Fruit fly (Drosophila melanogaster): ENCODE results near the gene Ets96B.
A peak's percentile ranks its signal among the peaks of the same experiment; 100 is the strongest.

Gene Ets96B

dm6 chr3R:24809576-24810279 lies 21.9 kb downstream of the Ets96B start (continued):
- peak; percentile 17 for TF ChIP-seq gro (GFP tag; optimal IDR thresholded peaks at IDR 0.05)
- TF ChIP-seq fd96Cb (tag; optimal IDR thresholded peaks at IDR 0.05): no peak
- TF ChIP-seq CG1233 (GFP tag; optimal IDR thresholded peaks at IDR 0.05): peak; percentile 74
- peak; percentile 41 for TF ChIP-seq org-1 (GFP tag; optimal IDR thresholded peaks at IDR 0.05)
- TF ChIP-seq ro (GFP tag; IDR thresholded peaks at IDR 0.05): no peak
- TF ChIP-seq nerfin-1 (tag; optimal IDR thresholded peaks at IDR 0.05): peak; percentile 52
- no peak for TF ChIP-seq CG2199 (GFP tag; IDR thresholded peaks at IDR 0.05)
- no peak for TF ChIP-seq Side (GFP tag; optimal IDR thresholded peaks at IDR 0.05)
- TF ChIP-seq row (GFP tag; IDR thresholded peaks at IDR 0.05): 0 out of 3 replicates have a peak, but pooled peaks have one; percentile 7
- peak; percentile 65 for TF ChIP-seq CG13296 (GFP tag; optimal IDR thresholded peaks at IDR 0.05)
- no peak for TF ChIP-seq pho (GFP tag; optimal IDR thresholded peaks at IDR 0.05)
- no peak for TF ChIP-seq Ets65A (GFP tag)
- no peak for TF ChIP-seq Hr51 (GFP tag; optimal IDR thresholded peaks at IDR 0.05)
- no peak for TF ChIP-seq CG9609 (GFP tag; optimal IDR thresholded peaks at IDR 0.05)
- TF ChIP-seq Hr78 (GFP tag; optimal IDR thresholded peaks at IDR 0.05): peak in 1 of 2 experiments; percentile 33
- no peak for TF ChIP-seq CG9215 (GFP tag; IDR thresholded peaks at IDR 0.05)
- TF ChIP-seq hth (optimal IDR thresholded peaks at IDR 0.05): no peak
- peak; percentile 41 for TF ChIP-seq Spps (tag; optimal IDR thresholded peaks at IDR 0.05)
- peak in 1 of 2 experiments; percentile 71 for TF ChIP-seq Pdp1 (GFP tag; optimal IDR thresholded peaks at IDR 0.05)
- TF ChIP-seq CG7928 (GFP tag; optimal IDR thresholded peaks at IDR 0.05): peak; percentile 3
- no peak for TF ChIP-seq CG34224 (GFP tag; IDR thresholded peaks at IDR 0.05; ENCODE audit: partially characterized antibody)
- TF ChIP-seq CG11247 (GFP tag; IDR thresholded peaks at IDR 0.05): no peak
- TF ChIP-seq maf-S (GFP tag; optimal IDR thresholded peaks at IDR 0.05): no peak
- TF ChIP-seq chif (GFP tag; optimal IDR thresholded peaks at IDR 0.05): peak in 1 of 2 experiments; percentile 14
- TF ChIP-seq her (GFP tag; optimal IDR thresholded peaks at IDR 0.05): no peak
- no peak for TF ChIP-seq CG42726 (GFP tag; IDR thresholded peaks at IDR 0.05; ENCODE audit: partially characterized antibody)
- peak; percentile 39 for TF ChIP-seq CG10147 (GFP tag; optimal IDR thresholded peaks at IDR 0.05)
- TF ChIP-seq CG3995 (GFP tag; optimal IDR thresholded peaks at IDR 0.05): no peak
- no peak for TF ChIP-seq dimm (GFP tag; IDR thresholded peaks at IDR 0.05)
- TF ChIP-seq CG3407 (GFP tag; optimal IDR thresholded peaks at IDR 0.05): peak; percentile 60
- TF ChIP-seq CG5953 (GFP tag; IDR thresholded peaks at IDR 0.05): no peak
- TF ChIP-seq CG12299 (tag; optimal IDR thresholded peaks at IDR 0.05): peak; percentile 65
- peak; percentile 26 for TF ChIP-seq HmgZ (tag; optimal IDR thresholded peaks at IDR 0.05)
- no peak for TF ChIP-seq en (GFP tag; optimal IDR thresholded peaks at IDR 0.05)
- TF ChIP-seq fd64A (GFP tag; optimal IDR thresholded peaks at IDR 0.05): peak; percentile 76
- peak; percentile 43 for TF ChIP-seq schlank (tag; optimal IDR thresholded peaks at IDR 0.05)
- TF ChIP-seq CG4707 (GFP tag; optimal IDR thresholded peaks at IDR 0.05): peak; percentile 54
- TF ChIP-seq Vsx1 (GFP tag; optimal IDR thresholded peaks at IDR 0.05): peak; percentile 67
- no peak for TF ChIP-seq zfh1 (GFP tag; IDR thresholded peaks at IDR 0.05)
- no peak for TF ChIP-seq seq (GFP tag; IDR thresholded peaks at IDR 0.05)
- TF ChIP-seq zf30C (GFP tag; optimal IDR thresholded peaks at IDR 0.05): no peak
- TF ChIP-seq MESR4 (GFP tag; optimal IDR thresholded peaks at IDR 0.05): no peak
- TF ChIP-seq D19A (tag; optimal IDR thresholded peaks at IDR 0.05): no peak
- no peak for TF ChIP-seq Hand (GFP tag; optimal IDR thresholded peaks at IDR 0.05)
- TF ChIP-seq kah (GFP tag; optimal IDR thresholded peaks at IDR 0.05): no peak
- no peak for TF ChIP-seq CG8944 (GFP tag; optimal IDR thresholded peaks at IDR 0.05)
- TF ChIP-seq MTF-1 (GFP tag; optimal IDR thresholded peaks at IDR 0.05; ENCODE audit: borderline replicate concordance): peak; percentile 54
- TF ChIP-seq Ets97D (GFP tag; optimal IDR thresholded peaks at IDR 0.05): no peak
- TF ChIP-seq CG6854 (GFP tag; optimal IDR thresholded peaks at IDR 0.05): peak; percentile 48
- TF ChIP-seq bigmax (GFP tag; optimal IDR thresholded peaks at IDR 0.05): peak; percentile 12
